Comparison of ENCODE assay signal across 4 worm cellular contexts in the genomic region with DNA sequence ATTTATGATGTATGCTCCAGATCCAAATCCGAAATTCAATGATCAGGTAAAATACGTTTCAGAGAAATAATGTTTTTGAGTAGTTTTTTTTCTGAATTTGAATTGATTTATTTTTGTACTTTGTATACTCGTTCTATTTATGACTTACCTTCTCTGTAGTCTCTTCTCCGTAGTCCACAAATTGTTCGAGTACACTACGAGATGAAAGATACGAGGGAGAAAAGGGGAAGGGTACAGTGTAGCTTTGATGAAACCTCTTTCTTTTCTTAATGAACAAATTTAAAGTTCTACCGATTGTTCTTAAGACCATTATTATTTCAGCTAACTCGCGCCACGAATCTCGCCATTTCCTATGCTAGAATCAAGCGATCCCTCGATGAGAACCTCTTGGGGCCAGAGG.
A peak's percentile ranks its signal among the peaks of the same experiment; 100 is the strongest.
TF ChIP-seq lines count a peak whose summit lies in the region.

No protein-coding gene starts in this region.

TF ChIP-seq in whole organism, L1 larva, 84 proteins besides CTCF, POLR2A, EP300 and RAD21:
- TF ChIP-seq nhr-28 (tag; optimal IDR thresholded peaks at IDR 0.05; lab: Kevin White, UChicago) (no peak), mep-1 (tag; optimal IDR thresholded peaks at IDR 0.05; lab: Kevin White, UChicago) (peak; percentile 4), nhr-90 (tag; optimal IDR thresholded peaks at IDR 0.05; lab: Kevin White, UChicago; ENCODE audit: poor library complexity) (no peak)

TF ChIP-seq in whole organism, L2 larva, 48 proteins besides CTCF, POLR2A, EP300 and RAD21:
- TF ChIP-seq zag-1 (tag; optimal IDR thresholded peaks at IDR 0.05; lab: Kevin White, UChicago) (no peak), crh-2 (tag; optimal IDR thresholded peaks at IDR 0.05; lab: Kevin White, UChicago) (peak; percentile 6), fos-1 (tag; optimal IDR thresholded peaks at IDR 0.05; lab: Kevin White, UChicago) (peak; percentile 0)

TF ChIP-seq in whole organism, L3 larva, 47 proteins besides CTCF, POLR2A, EP300 and RAD21:
- TF ChIP-seq fkh-2 (tag; optimal IDR thresholded peaks at IDR 0.05; lab: Kevin White, UChicago) = no peak
- peak; percentile 6 for TF ChIP-seq pha-4 (tag; optimal IDR thresholded peaks at IDR 0.05; lab: Kevin White, UChicago)
- peak; percentile 32 for TF ChIP-seq pqm-1 (tag; optimal IDR thresholded peaks at IDR 0.05; lab: Kevin White, UChicago)
- no peak for TF ChIP-seq nhr-28 (tag; optimal IDR thresholded peaks at IDR 0.05; lab: Kevin White, UChicago)
- TF ChIP-seq mml-1 (tag; optimal IDR thresholded peaks at IDR 0.05; lab: Kevin White, UChicago) = no peak
- peak; percentile 11 for TF ChIP-seq elt-2 (tag; optimal IDR thresholded peaks at IDR 0.05; lab: Kevin White, UChicago)
- no peak for TF ChIP-seq sea-2 (GFP tag; optimal IDR thresholded peaks at IDR 0.05; lab: Kevin White, UChicago)

TF ChIP-seq in whole organism, L4 larva, 104 proteins besides CTCF, POLR2A, EP300 and RAD21:
- TF ChIP-seq zfp-2 (tag; optimal IDR thresholded peaks at IDR 0.05; lab: Kevin White, UChicago) (no peak), mdl-1 (tag; optimal IDR thresholded peaks at IDR 0.05; lab: Kevin White, UChicago) (no peak), aha-1 (tag; lab: Kevin White, UChicago) (peak; percentile 78), rbr-2 (tag; optimal IDR thresholded peaks at IDR 0.05; lab: Kevin White, UChicago) (no peak), lin-39 (tag; optimal IDR thresholded peaks at IDR 0.05; lab: Kevin White, UChicago) (no peak), mep-1 (tag; optimal IDR thresholded peaks at IDR 0.05; lab: Kevin White, UChicago) (no peak), daf-16 (GFP tag; optimal IDR thresholded peaks at IDR 0.05; lab: Kevin White, UChicago) (no peak), daf-16 (tag; optimal IDR thresholded peaks at IDR 0.05; lab: Kevin White, UChicago) (peak; percentile 41), lsy-2 (tag; optimal IDR thresholded peaks at IDR 0.05; lab: Kevin White, UChicago) (peak in 1 of 2 experiments; percentile 3), dve-1 (tag; optimal IDR thresholded peaks at IDR 0.05; lab: Kevin White, UChicago; ENCODE audit: insufficient read depth) (peak; percentile 30), mxl-3 (GFP tag; optimal IDR thresholded peaks at IDR 0.05; lab: Kevin White, UChicago) (no peak), madf-5 (GFP tag; IDR thresholded peaks at IDR 0.05; lab: Robert Waterston, UW) (no peak), nhr-77 (tag; optimal IDR thresholded peaks at IDR 0.05; lab: Kevin White, UChicago) (peak; percentile 27), jun-1 (tag; optimal IDR thresholded peaks at IDR 0.05; lab: Kevin White, UChicago) (no peak), cey-2 (tag; optimal IDR thresholded peaks at IDR 0.05; lab: Kevin White, UChicago; ENCODE audit: borderline replicate concordance, insufficient read depth) (no peak), nhr-11 (tag; optimal IDR thresholded peaks at IDR 0.05; lab: Kevin White, UChicago) (no peak), lin-15B (tag; optimal IDR thresholded peaks at IDR 0.05; lab: Kevin White, UChicago) (no peak), tra-1 (GFP tag; IDR thresholded peaks at IDR 0.05; lab: Robert Waterston, UW) (no peak), zfp-3 (GFP tag; conservative IDR thresholded peaks at IDR 0.05; lab: Robert Waterston, UW) (no peak), Y48G9A.11 (GFP tag; IDR thresholded peaks at IDR 0.05; lab: Robert Waterston, UW) (no peak), nhr-28 (tag; optimal IDR thresholded peaks at IDR 0.05; lab: Kevin White, UChicago) (peak; percentile 99), unc-62 (GFP tag; optimal IDR thresholded peaks at IDR 0.05 in 1 of 2; lab: Kevin White, UChicago) (peak in 1 of 2 experiments; percentile 67), unc-62 (tag; optimal IDR thresholded peaks at IDR 0.05; lab: Kevin White, UChicago) (no peak), Y105C5A.15 (GFP tag; IDR thresholded peaks at IDR 0.05; lab: Robert Waterston, UW) (no peak)
